Worm (Caenorhabditis elegans): Measurements from ENCODE around the gene T19D12.6.

DNA sequence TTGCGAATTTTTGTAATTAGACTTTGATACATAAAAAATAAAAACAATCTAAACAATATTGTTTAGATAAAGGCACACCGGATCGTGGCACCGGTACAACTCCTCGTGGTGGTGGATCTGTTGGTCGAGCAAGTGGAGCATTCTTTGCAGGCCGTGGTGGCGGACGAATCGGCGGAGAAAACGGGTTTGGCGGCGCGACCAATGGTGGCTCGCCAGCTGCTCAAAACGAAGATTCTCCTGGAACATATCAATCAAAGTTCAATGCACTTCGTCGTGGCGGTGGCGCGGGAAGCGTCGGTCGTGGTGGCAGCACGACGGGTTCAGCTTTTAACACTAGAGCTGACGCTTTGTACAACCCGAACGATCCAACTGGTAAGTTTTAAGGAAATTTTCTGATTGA, 43.0 kb upstream of the T19D12.6 start:
- no peak for TF ChIP-seq dao-5 (tag; optimal IDR thresholded peaks at IDR 0.05)
- no peak for TF ChIP-seq W03F9.2 (tag; optimal IDR thresholded peaks at IDR 0.05)

Measured in whole organism, L4/young adult.